Fruit fly (Drosophila melanogaster) whole organism, wandering third instar larva: ENCODE measurements around the gene Pus7.

ENCODE experiments used
- Dfd ChIP-seq: fragments of >200 bp; optimal IDR thresholded peaks from 2 replicates; lab custom pipeline; 2017; ENCODE audit warnings: missing biosample characterization, missing genetic modification characterization
- Vsx2 ChIP-seq: fragments of 200-300, 225-300 bp; sonication (Bioruptor generic); optimal IDR thresholded peaks from 2 replicates; lab custom pipeline; 2018; ENCODE audit warnings: missing biosample characterization, missing genetic modification characterization; ENCODE audit not compliant: partially characterized antibody
- rgr ChIP-seq: fragments of 200-800 bp; sonication (Bioruptor generic); optimal IDR thresholded peaks from 3 replicates; lab custom pipeline; 2016; ENCODE audit warnings: missing biosample characterization, mild to moderate bottlenecking, missing genetic modification characterization
- sage ChIP-seq: fragments of 200-800 bp; sonication (Bioruptor generic); optimal IDR thresholded peaks from 2 replicates; lab custom pipeline; 2016; ENCODE audit warnings: missing biosample characterization, mild to moderate bottlenecking, missing genetic modification characterization

DNA sequence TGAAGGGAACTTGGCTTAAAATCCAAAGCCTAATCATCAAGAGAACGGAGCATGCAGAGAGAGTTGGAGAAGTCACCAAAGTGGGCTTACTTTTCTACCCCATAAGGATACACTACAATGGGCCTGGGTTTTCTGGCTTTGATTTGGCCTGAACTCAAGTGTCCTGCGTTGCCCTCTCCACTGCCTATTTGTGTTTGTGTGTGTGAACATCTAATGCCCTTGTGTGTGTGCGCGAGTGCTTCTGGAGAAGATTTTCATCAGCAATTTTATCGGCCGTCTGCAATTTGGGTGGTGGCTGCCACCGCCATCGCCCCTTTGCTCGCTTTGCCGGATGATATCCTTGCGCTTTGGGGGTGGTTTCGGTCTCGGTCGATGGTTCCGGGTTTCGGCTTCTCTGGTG, 50.8 kb downstream of the Pus7 start:
- TF ChIP-seq rgr (GFP tag; lab: Kevin White, UChicago) (no peak), Dfd (GFP tag; lab: Kevin White, UChicago) (no peak), Vsx2 (GFP tag; lab: Kevin White, UChicago) (no peak), sage (GFP tag; lab: Kevin White, UChicago) (no peak)
